Worm (Caenorhabditis elegans) whole organism, late embryonic: ENCODE data around the gene C38C3.4.

ENCODE experiments used
- che-1 ChIP-seq: sonication (generic microtip); optimal IDR thresholded peaks from 2 replicates; lab custom pipeline; 2016; ENCODE audit warnings: mild to moderate bottlenecking, missing genetic modification characterization, missing compliant biosample characterization
- nhr-11 ChIP-seq: fragments of 150-350 bp; optimal IDR thresholded peaks from 2 replicates; lab custom pipeline; 2014; ENCODE audit warnings: missing biosample characterization, missing genetic modification characterization

DNA sequence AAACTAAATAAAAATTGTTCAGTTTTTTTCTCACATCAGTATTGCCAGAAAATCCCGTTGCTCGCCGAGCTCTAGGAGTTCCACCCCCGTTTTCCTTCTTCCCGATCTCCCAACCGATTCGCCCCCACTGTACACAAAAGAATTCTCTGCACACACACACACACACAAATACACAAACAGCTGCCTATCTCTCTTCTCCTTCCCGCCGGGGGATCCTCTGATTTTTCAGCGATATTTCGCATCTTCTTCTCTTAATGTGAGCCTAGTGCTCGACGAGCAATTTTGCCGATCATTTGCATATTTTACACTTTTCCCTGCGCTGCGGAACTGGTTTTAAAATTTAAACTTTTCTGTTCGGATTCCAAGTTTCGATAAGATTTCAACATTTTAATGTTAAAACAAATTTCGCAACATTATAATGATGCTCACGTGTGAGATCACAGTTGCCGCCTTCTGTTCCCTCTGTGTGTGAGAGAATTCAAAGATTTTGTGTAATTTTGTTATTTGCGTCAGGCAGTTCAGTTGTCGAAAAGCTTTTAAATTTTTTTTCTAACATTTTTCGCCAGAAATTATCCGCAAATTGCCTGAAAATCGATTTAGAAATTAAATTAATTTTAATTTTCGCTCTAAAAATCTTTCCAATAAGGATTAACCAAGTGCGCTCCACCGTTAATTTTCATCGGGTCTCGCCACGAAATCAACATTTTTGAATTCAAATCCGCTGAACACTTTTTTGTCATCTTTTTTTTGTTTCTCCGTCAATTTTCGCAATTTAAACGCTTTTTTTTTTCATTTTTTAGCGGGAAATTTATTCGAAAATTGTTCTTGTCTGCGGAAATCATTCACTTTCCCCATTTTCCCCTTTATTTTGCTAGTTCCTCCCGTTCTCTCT, 10.5 kb upstream of the C38C3.4 start:
- TF ChIP-seq che-1 (tag; lab: Kevin White, UChicago) (no peak), nhr-11 (tag; lab: Kevin White, UChicago) (no peak)
